Fruit fly (Drosophila melanogaster) whole organism, wandering third instar larva: ENCODE data around the gene vex.

Experiments
- Dfd ChIP-seq: fragments of >200 bp; optimal IDR thresholded peaks from 2 replicates; lab custom pipeline; 2017; ENCODE audit warnings: missing biosample characterization, missing genetic modification characterization
- Hr78 ChIP-seq: fragments of >200 bp; optimal IDR thresholded peaks from 2 replicates; lab custom pipeline; 2017; ENCODE audit warnings: missing biosample characterization, missing genetic modification characterization
- Hr83 ChIP-seq: fragments of 200-300 bp; sonication (Bioruptor generic); optimal IDR thresholded peaks from 2 replicates; lab custom pipeline; 2016; ENCODE audit warnings: missing biosample characterization, mild to moderate bottlenecking, missing genetic modification characterization, moderate library complexity; ENCODE audit not compliant: poor library complexity, severe bottlenecking
- N ChIP-seq: fragments of >200 bp; optimal IDR thresholded peaks from 2 replicates; lab custom pipeline; 2018; ENCODE audit warnings: missing biosample characterization, missing external identifiers, missing genetic modification characterization
- br ChIP-seq: fragments of 200-800 bp; sonication (Bioruptor generic); optimal IDR thresholded peaks from 2 replicates; lab custom pipeline; 2016; ENCODE audit warnings: missing biosample characterization, missing genetic modification characterization
- dl ChIP-seq, 2 experiments: fragments of 175-275, 200-275 bp in 1 of 2; fragments of 200-275 bp in 1 of 2; sonication (Bioruptor generic); optimal IDR thresholded peaks; lab custom pipeline; 2018; ENCODE audit warnings: mild to moderate bottlenecking in 2 of 2, missing biosample characterization in 2 of 2, missing genetic modification characterization in 2 of 2, moderate library complexity in 2 of 2; ENCODE audit not compliant: partially characterized antibody in 2 of 2, insufficient read depth in 1 of 2
- dsf ChIP-seq: sonication (Bioruptor generic); optimal IDR thresholded peaks from 2 replicates; lab custom pipeline; 2016; ENCODE audit warnings: missing biosample characterization, missing genetic modification characterization, borderline replicate concordance
- h ChIP-seq: fragments of 200-800 bp; sonication (Bioruptor generic); optimal IDR thresholded peaks from 3 replicates; lab custom pipeline; 2016; ENCODE audit warnings: missing biosample characterization, mild to moderate bottlenecking, missing genetic modification characterization
- pan ChIP-seq: fragments of >200 bp; optimal IDR thresholded peaks from 2 replicates; lab custom pipeline; 2017
- psq ChIP-seq: fragments of 200-800 bp; sonication (Bioruptor generic); optimal IDR thresholded peaks from 3 replicates; lab custom pipeline; 2017; ENCODE audit warnings: missing biosample characterization, mild to moderate bottlenecking, missing genetic modification characterization, moderate library complexity
- usp ChIP-seq: fragments of >200 bp; optimal IDR thresholded peaks from 2 replicates; lab custom pipeline; 2017; ENCODE audit warnings: missing biosample characterization, missing genetic modification characterization

dm6 chrX:11063070-11063469 is 23.4 kb upstream of the vex start, which contains the start of gene CG1537:
- TF ChIP-seq psq (GFP tag; lab: Kevin White, UChicago) (no peak), Dfd (GFP tag; lab: Kevin White, UChicago) (no peak), Hr83 (GFP tag; lab: Kevin White, UChicago) (no peak), N (no peak), dsf (GFP tag; lab: Kevin White, UChicago) (no peak), br (GFP tag; lab: Kevin White, UChicago) (no peak), pan (lab: Kevin White, UChicago) (no peak), usp (GFP tag; lab: Kevin White, UChicago) (no peak), h (GFP tag; lab: Kevin White, UChicago) (no peak), Hr78 (GFP tag; lab: Kevin White, UChicago) (no peak), dl (GFP tag; optimal IDR thresholded peaks at IDR 0.05; lab: Kevin White, UChicago; ENCODE audit: insufficient read depth in 1 of 2, partially characterized antibody in 2 of 2) (no peak)
